Worm (Caenorhabditis elegans): ENCODE results near the gene C44C10.12.

DNA sequence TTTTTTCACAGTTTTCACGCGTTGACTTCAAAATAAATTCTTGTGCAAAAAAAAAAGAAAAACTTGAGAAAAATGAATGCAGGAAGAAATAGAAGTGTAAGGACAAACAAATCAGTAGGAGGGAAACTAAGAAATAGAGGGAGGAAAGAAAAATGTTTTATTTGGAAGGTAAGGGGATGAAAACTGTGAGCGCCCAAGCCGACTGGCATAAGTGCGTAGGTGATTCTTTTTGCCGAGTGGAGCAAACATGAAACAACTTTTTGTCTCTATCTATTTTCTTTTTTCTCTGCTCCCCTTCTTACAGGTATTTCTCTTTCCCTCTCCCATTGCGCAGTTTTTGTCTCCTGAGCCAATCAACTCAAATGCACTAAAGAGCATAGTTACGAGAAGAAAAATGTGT is 22.0 kb downstream of the C44C10.12 start:
- TF ChIP-seq ama-1 (optimal IDR thresholded peaks at IDR 0.05) (no peak), pes-1 (GFP tag; IDR thresholded peaks at IDR 0.05) (no peak), hmg-4 (GFP tag; optimal IDR thresholded peaks at IDR 0.05) (no peak), hmbx-1 (tag; optimal IDR thresholded peaks at IDR 0.05) (no peak)
